Worm (Caenorhabditis elegans) whole organism, L1 larva: ENCODE measurements around the gene ZK632.11.

Experiments
- C04F5.9 ChIP-seq: sonication (generic microtip); optimal IDR thresholded peaks from 2 replicates; lab custom pipeline; 2016; ENCODE audit warnings: missing genetic modification characterization, missing compliant biosample characterization
- C34B4.2 ChIP-seq: sonication (generic microtip); optimal IDR thresholded peaks from 2 replicates; lab custom pipeline; 2017; ENCODE audit warnings: mild to moderate bottlenecking, missing genetic modification characterization, missing compliant biosample characterization
- F16B12.6 ChIP-seq: fragments of 150-350 bp; optimal IDR thresholded peaks from 2 replicates; lab custom pipeline; 2014; ENCODE audit warnings: missing biosample characterization, missing genetic modification characterization
- Y116A8C.19 ChIP-seq: sonication (generic microtip); optimal IDR thresholded peaks from 2 replicates; lab custom pipeline; 2016; ENCODE audit warnings: missing compliant biosample characterization, missing genetic modification characterization, borderline replicate concordance
- ama-1 ChIP-seq: fragments of 150-350 bp; optimal IDR thresholded peaks from 2 replicates; lab custom pipeline; 2014
- ceh-63 ChIP-seq: fragments of 200-800 bp; sonication (Bioruptor generic); optimal IDR thresholded peaks from 2 replicates; lab custom pipeline; 2018; ENCODE audit warnings: mild to moderate bottlenecking, missing genetic modification characterization, missing compliant biosample characterization
- ceh-8 ChIP-seq: fragments of 200-800 bp; sonication (Bioruptor generic); optimal IDR thresholded peaks from 2 replicates; lab custom pipeline; 2018; ENCODE audit warnings: mild to moderate bottlenecking, missing genetic modification characterization, moderate library complexity, missing compliant biosample characterization
- ceh-88 ChIP-seq: fragments of 200-800 bp; sonication (Bioruptor generic); IDR thresholded peaks from 2 replicates; pipeline ENCODE4 v1.3.6; 2022; ENCODE audit warnings: missing genetic modification characterization, missing compliant biosample characterization
- ceh-90 ChIP-seq: sonication (generic microtip); optimal IDR thresholded peaks from 2 replicates; lab custom pipeline; 2016; ENCODE audit warnings: missing genetic modification characterization, missing compliant biosample characterization
- dpl-1 ChIP-seq, 3 experiments: fragments of 150-350 bp in 2 of 3; sonication (generic microtip) in 1 of 3; optimal IDR thresholded peaks; 2 replicates each; lab custom pipeline; 2014 to 2017; ENCODE audit warnings: missing biosample characterization in 3 of 3, missing genetic modification characterization in 3 of 3, missing genetic modification reagents in 3 of 3
- dsc-1 ChIP-seq: sonication (generic microtip); optimal IDR thresholded peaks from 2 replicates; lab custom pipeline; 2016; ENCODE audit warnings: mild to moderate bottlenecking, missing genetic modification characterization, missing compliant biosample characterization
- egl-13 ChIP-seq: sonication (generic microtip); optimal IDR thresholded peaks from 2 replicates; lab custom pipeline; 2016; ENCODE audit warnings: missing genotype, missing genetic modification reagents, missing genetic modification characterization, missing compliant biosample characterization
- elt-2 ChIP-seq: sonication (generic microtip); optimal IDR thresholded peaks from 2 replicates; lab custom pipeline; 2016; ENCODE audit warnings: missing genetic modification characterization, mild to moderate bottlenecking, inconsistent platforms, missing compliant biosample characterization, missing genetic modification reagents
- elt-3 ChIP-seq, 6 experiments: fragments of 150-350 bp in 1 of 6; sonication (generic microtip); optimal IDR thresholded peaks; 2 replicates each; lab custom pipeline; 2017 to 2018; ENCODE audit warnings: missing biosample characterization in 6 of 6, missing genetic modification characterization in 6 of 6, inconsistent platforms in 1 of 6
- fkh-4 ChIP-seq: sonication (generic microtip); optimal IDR thresholded peaks from 2 replicates; lab custom pipeline; 2016; ENCODE audit warnings: missing compliant biosample characterization, missing genetic modification characterization, borderline replicate concordance
- fos-1 ChIP-seq: fragments of 150-350 bp; optimal IDR thresholded peaks from 2 replicates; lab custom pipeline; 2014; ENCODE audit warnings: missing biosample characterization, missing genetic modification characterization
- hlh-4 ChIP-seq: sonication (generic microtip); optimal IDR thresholded peaks from 2 replicates; lab custom pipeline; 2016; ENCODE audit warnings: mild to moderate bottlenecking, missing genetic modification characterization, missing compliant biosample characterization
- isw-1 ChIP-seq: fragments of 200-800 bp; sonication (Bioruptor generic); IDR thresholded peaks from 2 replicates; pipeline ENCODE4 v1.3.6; 2022; ENCODE audit warnings: missing genetic modification characterization, missing compliant biosample characterization
- jun-1 ChIP-seq: fragments of 150-350 bp; optimal IDR thresholded peaks from 2 replicates; lab custom pipeline; 2014; ENCODE audit warnings: missing biosample characterization, missing genetic modification reagents, missing genetic modification characterization
- lin-13 ChIP-seq: fragments of 150-350 bp; optimal IDR thresholded peaks from 2 replicates; lab custom pipeline; 2014; ENCODE audit warnings: missing biosample characterization, missing genetic modification reagents, missing genetic modification characterization
- lin-14 ChIP-seq: fragments of 200-800 bp; sonication (Bioruptor generic); optimal IDR thresholded peaks from 2 replicates; lab custom pipeline; 2018; ENCODE audit warnings: mild to moderate bottlenecking, missing genetic modification characterization, moderate library complexity, missing compliant biosample characterization
- mab-9 ChIP-seq: fragments of 200-800 bp; sonication (Bioruptor generic); IDR thresholded peaks from 2 replicates; pipeline ENCODE4 v1.3.6; 2022; ENCODE audit warnings: missing genetic modification reagents, missing genetic modification characterization, missing compliant biosample characterization
- mef-2 ChIP-seq: fragments of 150-350 bp; optimal IDR thresholded peaks from 2 replicates; lab custom pipeline; 2014; ENCODE audit warnings: missing biosample characterization, missing genetic modification characterization
- nhr-11 ChIP-seq: fragments of 150-350 bp; optimal IDR thresholded peaks from 2 replicates; lab custom pipeline; 2014; ENCODE audit warnings: missing biosample characterization, missing genetic modification characterization
- nhr-12 ChIP-seq: sonication (generic microtip); optimal IDR thresholded peaks from 2 replicates; lab custom pipeline; 2017; ENCODE audit warnings: missing biosample characterization, missing genetic modification characterization
- nhr-19 ChIP-seq: fragments of 200-800 bp; sonication (Bioruptor generic); conservative IDR thresholded peaks from 2 replicates; pipeline ENCODE4 v1.3.6; 2022; ENCODE audit warnings: missing genetic modification characterization, missing compliant biosample characterization
- nhr-237 ChIP-seq: fragments of 150-350 bp; optimal IDR thresholded peaks from 2 replicates; lab custom pipeline; 2014; ENCODE audit warnings: missing biosample characterization, missing genetic modification characterization
- nhr-28 ChIP-seq: fragments of 150-350 bp; optimal IDR thresholded peaks from 2 replicates; lab custom pipeline; 2014; ENCODE audit warnings: missing biosample characterization, missing genetic modification characterization
- nhr-47 ChIP-seq: sonication (generic microtip); optimal IDR thresholded peaks from 2 replicates; lab custom pipeline; 2016; ENCODE audit warnings: mild to moderate bottlenecking, missing genetic modification characterization, moderate library complexity, missing compliant biosample characterization
- nhr-71 ChIP-seq: sonication (generic microtip); optimal IDR thresholded peaks from 2 replicates; lab custom pipeline; 2016; ENCODE audit warnings: mild to moderate bottlenecking, missing genetic modification characterization, moderate library complexity, missing compliant biosample characterization
- nhr-76 ChIP-seq: sonication (generic microtip); optimal IDR thresholded peaks from 2 replicates; lab custom pipeline; 2017; ENCODE audit warnings: missing biosample characterization, missing genetic modification characterization
- nhr-85 ChIP-seq: sonication (generic microtip); peaks from one replicate; lab custom pipeline; 2016; ENCODE audit warnings: missing genetic modification characterization, inconsistent platforms, missing compliant biosample characterization
- nhr-90 ChIP-seq: sonication (generic microtip); optimal IDR thresholded peaks from 2 replicates; lab custom pipeline; 2016; ENCODE audit warnings: mild to moderate bottlenecking, missing genetic modification characterization, missing compliant biosample characterization; ENCODE audit not compliant: poor library complexity
- rnt-1 ChIP-seq: sonication (generic microtip); optimal IDR thresholded peaks from 2 replicates; lab custom pipeline; 2016; ENCODE audit warnings: mild to moderate bottlenecking, missing genetic modification characterization, moderate library complexity, missing compliant biosample characterization
- snu-23 ChIP-seq: sonication (generic microtip); optimal IDR thresholded peaks from 2 replicates; lab custom pipeline; 2016; ENCODE audit warnings: missing genetic modification characterization, missing compliant biosample characterization
- sox-4 ChIP-seq: sonication (generic microtip); optimal IDR thresholded peaks from 2 replicates; lab custom pipeline; 2016; ENCODE audit warnings: missing genetic modification characterization, missing compliant biosample characterization
- swsn-7 ChIP-seq: sonication (generic microtip); optimal IDR thresholded peaks from 2 replicates; lab custom pipeline; 2016; ENCODE audit warnings: missing genetic modification characterization, missing compliant biosample characterization
- unc-130 ChIP-seq: fragments of 150-350 bp; optimal IDR thresholded peaks from 2 replicates; lab custom pipeline; 2017; ENCODE audit warnings: missing biosample characterization, missing genetic modification characterization, inconsistent platforms
- unc-30 ChIP-seq: sonication (generic microtip); optimal IDR thresholded peaks from 2 replicates; lab custom pipeline; 2017; ENCODE audit warnings: missing biosample characterization, missing genetic modification characterization
- vab-15 ChIP-seq: sonication (generic microtip); optimal IDR thresholded peaks from 2 replicates; lab custom pipeline; 2017; ENCODE audit warnings: missing genotype, mild to moderate bottlenecking, missing genetic modification characterization, missing compliant biosample characterization
- zag-1 ChIP-seq: fragments of 150-350 bp; optimal IDR thresholded peaks from 2 replicates; lab custom pipeline; 2014; ENCODE audit warnings: missing biosample characterization, missing genetic modification characterization
- ztf-11 ChIP-seq, 2 experiments: sonication (generic microtip); optimal IDR thresholded peaks; 2 replicates each; lab custom pipeline; 2016 to 2017; ENCODE audit warnings: missing genetic modification characterization in 2 of 2, missing biosample characterization in 1 of 2, missing compliant biosample characterization in 1 of 2

The ZK632.11 gene

ce11 chrIII:9867780-9868503 lies 40.2 kb downstream of the ZK632.11 start, which contains the start of gene dhhc-4 (continued):
- TF ChIP-seq F16B12.6 (tag; lab: Kevin White, UChicago): peak; percentile 0
- peak; percentile 89 for TF ChIP-seq swsn-7 (tag; lab: Kevin White, UChicago)
- TF ChIP-seq nhr-71 (tag; lab: Kevin White, UChicago): peak; percentile 94
- TF ChIP-seq nhr-47 (tag; lab: Kevin White, UChicago): peak; percentile 95
- no peak for TF ChIP-seq elt-3 (tag; optimal IDR thresholded peaks at IDR 0.05; lab: Kevin White, UChicago)
- peak; percentile 96 for TF ChIP-seq nhr-90 (tag; lab: Kevin White, UChicago)
- no peak for TF ChIP-seq unc-30 (tag; lab: Kevin White, UChicago)
- no peak for TF ChIP-seq nhr-237 (tag; lab: Kevin White, UChicago)
- peak; percentile 84 for TF ChIP-seq lin-14
- TF ChIP-seq dsc-1: peak; percentile 94
- peak; percentile 77 for TF ChIP-seq snu-23 (GFP tag; lab: Kevin White, UChicago)
- TF ChIP-seq zag-1 (tag; lab: Kevin White, UChicago): no peak
- peak; percentile 28 for TF ChIP-seq unc-130 (tag; lab: Kevin White, UChicago)
- no peak for TF ChIP-seq nhr-11
- TF ChIP-seq ama-1 (lab: Kevin White, UChicago): no peak
- TF ChIP-seq C34B4.2 (tag; lab: Kevin White, UChicago): no peak
- no peak for TF ChIP-seq lin-13 (GFP tag; lab: Kevin White, UChicago)
- TF ChIP-seq ztf-11 (tag; optimal IDR thresholded peaks at IDR 0.05; lab: Kevin White, UChicago): peak in 1 of 2 experiments; percentile 96
- TF ChIP-seq mab-9: peak; percentile 87
- TF ChIP-seq isw-1 (GFP tag; lab: Robert Waterston, UW): peak; percentile 82
- no peak for TF ChIP-seq nhr-12 (tag; lab: Kevin White, UChicago)
- TF ChIP-seq elt-2 (tag; lab: Kevin White, UChicago): peak; percentile 72
- peak; percentile 33 for TF ChIP-seq vab-15 (tag; lab: Kevin White, UChicago)
- TF ChIP-seq C04F5.9 (tag; lab: Kevin White, UChicago): peak; percentile 84
- no peak for TF ChIP-seq ceh-63 (GFP tag; lab: Kevin White, UChicago)
- TF ChIP-seq ceh-8 (GFP tag; lab: Kevin White, UChicago): peak; percentile 87
- peak; percentile 99 for TF ChIP-seq rnt-1
- TF ChIP-seq nhr-28 (tag; lab: Kevin White, UChicago): no peak
- TF ChIP-seq ceh-88: peak; percentile 78
- TF ChIP-seq dpl-1 (GFP tag; optimal IDR thresholded peaks at IDR 0.05; lab: Kevin White, UChicago): peak; percentile 88 to 93 (median 91)
- TF ChIP-seq sox-4 (tag; lab: Kevin White, UChicago): peak; percentile 91
- TF ChIP-seq nhr-76: no peak
- no peak for TF ChIP-seq jun-1 (tag; lab: Kevin White, UChicago)
- TF ChIP-seq nhr-19 (GFP tag; lab: Robert Waterston, UW): peak; percentile 90
- peak; percentile 73 for TF ChIP-seq Y116A8C.19 (tag; lab: Kevin White, UChicago)
- peak; percentile 85 for TF ChIP-seq hlh-4 (tag; lab: Kevin White, UChicago)
- TF ChIP-seq fkh-4 (tag; lab: Kevin White, UChicago): peak; percentile 97
- TF ChIP-seq mef-2 (tag; lab: Kevin White, UChicago): no peak
- TF ChIP-seq ceh-90 (tag; lab: Kevin White, UChicago): peak; percentile 97
- peak; percentile 95 for TF ChIP-seq egl-13
- no peak for TF ChIP-seq fos-1
- TF ChIP-seq nhr-85: peak; percentile 92
- TF ChIP-seq, all 84 proteins: peak for 53
